Worm (Caenorhabditis elegans) whole organism, L4 larva: Measurements from ENCODE around the gene F31E3.6.

Source experiments
- aha-1 ChIP-seq: fragments of 150-350 bp; peaks from one replicate; lab custom pipeline; 2014; ENCODE audit warnings: missing biosample characterization, missing genetic modification characterization
- ama-1 ChIP-seq: fragments of 150-350 bp; optimal IDR thresholded peaks from 2 replicates; lab custom pipeline; 2014; ENCODE audit warnings: inconsistent platforms, mixed read lengths
- ceh-28 ChIP-seq: fragments of 150-350 bp; optimal IDR thresholded peaks from 2 replicates; lab custom pipeline; 2014; ENCODE audit warnings: missing biosample characterization, missing genetic modification reagents, missing genetic modification characterization
- mes-2 ChIP-seq: sonication (generic microtip); optimal IDR thresholded peaks from 2 replicates; lab custom pipeline; 2016; ENCODE audit warnings: missing genotype, mild to moderate bottlenecking, missing genetic modification characterization, missing compliant biosample characterization; ENCODE audit not compliant: poor library complexity, severe bottlenecking
- nhr-25 ChIP-seq: sonication (generic microtip); optimal IDR thresholded peaks from 2 replicates; lab custom pipeline; 2017; ENCODE audit warnings: missing genetic modification characterization, mild to moderate bottlenecking, missing compliant biosample characterization, antibody characterized with exemption, moderate library complexity, borderline replicate concordance; ENCODE audit not compliant: insufficient read depth
- nhr-6 ChIP-seq: fragments of 150-350 bp; optimal IDR thresholded peaks from 2 replicates; lab custom pipeline; 2014; ENCODE audit warnings: missing biosample characterization, missing genetic modification characterization
- snpc-4 ChIP-seq: fragments of 150-350 bp; optimal IDR thresholded peaks from 2 replicates; lab custom pipeline; 2014; ENCODE audit warnings: missing biosample characterization, missing genetic modification characterization
- unc-39 ChIP-seq: sonication (generic microtip); optimal IDR thresholded peaks from 2 replicates; lab custom pipeline; 2017; ENCODE audit warnings: missing biosample characterization, missing genetic modification characterization

DNA sequence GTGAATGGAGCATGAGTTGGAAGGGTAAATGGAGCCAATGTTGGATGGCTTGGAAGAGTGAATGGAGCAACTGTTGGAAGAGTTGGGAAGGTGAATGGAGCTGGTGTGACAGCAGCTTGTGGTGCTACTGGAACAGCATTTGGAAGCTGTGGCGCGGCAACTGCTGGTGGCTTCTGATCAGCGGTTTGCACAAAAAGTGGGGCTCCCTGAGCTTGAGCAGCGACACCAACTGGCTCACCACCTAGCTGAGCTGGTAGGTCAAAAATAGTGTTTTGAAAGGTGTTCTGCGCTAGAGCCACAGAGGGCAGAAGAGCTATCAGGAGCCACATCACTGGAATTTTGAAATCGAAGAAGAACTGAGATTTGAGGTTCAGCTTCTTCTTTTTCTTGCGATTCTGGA, 36.6 kb upstream of the F31E3.6 start:
- TF ChIP-seq ama-1 (lab: Kevin White, UChicago) (no peak), snpc-4 (tag; lab: Kevin White, UChicago) (no peak), nhr-25 (no peak), aha-1 (no peak), nhr-6 (tag; lab: Kevin White, UChicago) (no peak), mes-2 (tag; lab: Kevin White, UChicago) (no peak), ceh-28 (tag; lab: Kevin White, UChicago) (no peak), unc-39 (tag; lab: Kevin White, UChicago) (no peak)
